Fruit fly (Drosophila melanogaster) whole organism, embryonic: Measurements from ENCODE around the gene snk.
A peak's percentile ranks its signal among the peaks of the same experiment; 100 is the strongest.

Experiments
- Asciz ChIP-seq: fragments of 200-800 bp; sonication (Bioruptor generic); optimal IDR thresholded peaks from 2 replicates; lab custom pipeline; 2017; ENCODE audit warnings: missing biosample characterization, mild to moderate bottlenecking, missing genetic modification characterization, missing genetic modification reagents
- Atf3 ChIP-seq: fragments of 200-800 bp; sonication (Bioruptor generic); optimal IDR thresholded peaks from 3 replicates; lab custom pipeline; 2016; ENCODE audit warnings: missing biosample characterization, missing genetic modification characterization
- Atf6 ChIP-seq: fragments of 200-800 bp; sonication (Bioruptor generic); IDR thresholded peaks from 2 replicates; pipeline ENCODE4 v1.3.6; 2022; ENCODE audit warnings: missing biosample characterization, missing genetic modification characterization
- Awh ChIP-seq: fragments of 200-800 bp; sonication (Bioruptor generic); IDR thresholded peaks from 2 replicates; pipeline ENCODE4, ENCODE4 v1.3.6; 2022; ENCODE audit warnings: missing biosample characterization, missing genetic modification characterization
- Bteb2 ChIP-seq: fragments of 200-800 bp; sonication (Bioruptor generic); optimal IDR thresholded peaks from 2 replicates; lab custom pipeline; 2016; ENCODE audit warnings: missing biosample characterization, missing genetic modification characterization
- CG10321 ChIP-seq: fragments of 200-800 bp; sonication (Bioruptor generic); IDR thresholded peaks from 2 replicates; pipeline ENCODE4 v1.3.6; 2022; ENCODE audit warnings: missing biosample characterization, missing genetic modification characterization
- CG10462 ChIP-seq: fragments of 200-800 bp; sonication (Bioruptor generic); optimal IDR thresholded peaks from 2 replicates; lab custom pipeline; 2016; ENCODE audit warnings: missing biosample characterization, missing genetic modification characterization
- CG10543 ChIP-seq: fragments of 200-800 bp; sonication (Bioruptor generic); optimal IDR thresholded peaks from 3 replicates; lab custom pipeline; 2017; ENCODE audit warnings: missing biosample characterization, mild to moderate bottlenecking, missing genetic modification characterization, moderate library complexity
- CG10979 ChIP-seq: fragments of 200-800 bp; sonication (Bioruptor generic); optimal IDR thresholded peaks from 2 replicates; lab custom pipeline; 2018; ENCODE audit warnings: missing biosample characterization, mild to moderate bottlenecking, missing genetic modification characterization, moderate library complexity
- CG11093 ChIP-seq: fragments of 200-800 bp; sonication (Bioruptor generic); IDR thresholded peaks from 3 replicates; pipeline ENCODE4 v1.3.6; 2022; ENCODE audit warnings: missing biosample characterization, missing genetic modification characterization
- CG11504 ChIP-seq: fragments of 200-800 bp; sonication (Bioruptor generic); optimal IDR thresholded peaks from 3 replicates; lab custom pipeline; 2019; ENCODE audit warnings: missing biosample characterization, mild to moderate bottlenecking, missing genetic modification characterization, moderate library complexity
- CG12659 ChIP-seq: fragments of 200-800 bp; sonication (Bioruptor generic); optimal IDR thresholded peaks from 3 replicates; lab custom pipeline; 2017; ENCODE audit warnings: mild to moderate bottlenecking, missing biosample characterization, missing genetic modification reagents, missing genetic modification characterization
- CG14014 ChIP-seq: fragments of 200-800 bp; sonication (Bioruptor generic); IDR thresholded peaks from 2 replicates; pipeline ENCODE4 v1.3.6; 2022; ENCODE audit warnings: missing biosample characterization, missing genetic modification characterization
- CG17612 ChIP-seq: fragments of 200-800 bp; sonication (Bioruptor generic); IDR thresholded peaks from 2 replicates; pipeline ENCODE4 v1.3.6; 2022; ENCODE audit warnings: missing biosample characterization, missing genetic modification characterization
- CG17829 ChIP-seq: fragments of 200-800 bp; optimal IDR thresholded peaks from 2 replicates; lab custom pipeline; 2019; ENCODE audit warnings: missing biosample characterization, mild to moderate bottlenecking, missing genetic modification characterization, moderate library complexity
- CG32532 ChIP-seq: fragments of 200-800 bp; sonication (Bioruptor generic); IDR thresholded peaks from 2 replicates; pipeline ENCODE4 v1.3.6; 2022; ENCODE audit warnings: missing biosample characterization, missing genetic modification characterization
- CG34376 ChIP-seq: fragments of 200-800 bp; sonication (Bioruptor generic); optimal IDR thresholded peaks from 2 replicates; lab custom pipeline; 2018; ENCODE audit warnings: missing biosample characterization, mild to moderate bottlenecking, missing genetic modification characterization
- CG4360 ChIP-seq: fragments of 200-800 bp; sonication (Bioruptor generic); IDR thresholded peaks from 2 replicates; pipeline ENCODE4 v1.3.6; 2022; ENCODE audit warnings: missing biosample characterization, missing genetic modification characterization
- CG4617 ChIP-seq: fragments of 200-800 bp; sonication (Bioruptor generic); optimal IDR thresholded peaks from 3 replicates; lab custom pipeline; 2016; ENCODE audit warnings: missing biosample characterization, missing genetic modification characterization, borderline replicate concordance
- CG6254 ChIP-seq: fragments of 200-800 bp; sonication (Bioruptor generic); optimal IDR thresholded peaks from 3 replicates; lab custom pipeline; 2017; ENCODE audit warnings: mild to moderate bottlenecking, missing biosample characterization, missing genetic modification reagents, missing genetic modification characterization
- CG7357 ChIP-seq: fragments of 200-800 bp; sonication (Bioruptor generic); IDR thresholded peaks from 3 replicates; pipeline ENCODE4 v1.3.6; 2022; ENCODE audit warnings: missing biosample characterization, missing genetic modification characterization
- CG8388 ChIP-seq: fragments of 200-800 bp; sonication (Bioruptor generic); optimal IDR thresholded peaks from 2 replicates; lab custom pipeline; 2019; ENCODE audit warnings: missing biosample characterization, mild to moderate bottlenecking, missing genetic modification characterization, moderate library complexity
- Chrac-16 ChIP-seq: fragments of 200-800 bp; sonication (Bioruptor generic); optimal IDR thresholded peaks from 3 replicates; lab custom pipeline; 2016; ENCODE audit warnings: missing biosample characterization, missing genetic modification characterization
- Fer1 ChIP-seq: fragments of 200-800 bp; sonication (Bioruptor generic); optimal IDR thresholded peaks from 2 replicates; lab custom pipeline; 2017; ENCODE audit warnings: missing biosample characterization, mild to moderate bottlenecking, missing genetic modification characterization
- Hr39 ChIP-seq: fragments of >200 bp; optimal IDR thresholded peaks from 2 replicates; lab custom pipeline; 2017
- Lhr ChIP-seq: fragments of 200-800 bp; sonication (Bioruptor generic); optimal IDR thresholded peaks from 3 replicates; lab custom pipeline; 2017; ENCODE audit warnings: mild to moderate bottlenecking, missing biosample characterization, missing genetic modification reagents, missing genetic modification characterization
- MBD-R2 ChIP-seq: fragments of 200-800 bp; sonication (Bioruptor generic); IDR thresholded peaks from 2 replicates; pipeline ENCODE4 v1.3.6; 2022; ENCODE audit warnings: missing biosample characterization, missing genetic modification characterization
- Ssrp ChIP-seq: fragments of 200-800 bp; sonication (Bioruptor generic); optimal IDR thresholded peaks from 2 replicates; lab custom pipeline; 2018; ENCODE audit warnings: missing biosample characterization, mild to moderate bottlenecking, missing genetic modification characterization, moderate library complexity
- Vsx1 ChIP-seq: fragments of 200-800 bp; sonication (Bioruptor generic); optimal IDR thresholded peaks from 2 replicates; lab custom pipeline; 2017; ENCODE audit warnings: missing biosample characterization, mild to moderate bottlenecking, missing genetic modification characterization, missing genetic modification reagents
- ase ChIP-seq: fragments of 200-800 bp; sonication (Bioruptor generic); IDR thresholded peaks from 3 replicates; pipeline ENCODE4 v1.3.6; 2022; ENCODE audit warnings: missing biosample characterization, missing genetic modification characterization
- chif ChIP-seq, 2 experiments: fragments of 200-800 bp; sonication (Bioruptor generic); optimal IDR thresholded peaks; 3 replicates each; lab custom pipeline; 2016; ENCODE audit warnings: missing biosample characterization in 2 of 2, missing genetic modification characterization in 2 of 2
- chn ChIP-seq: fragments of 200-800 bp; sonication (Bioruptor generic); optimal IDR thresholded peaks from 2 replicates; lab custom pipeline; 2016; ENCODE audit warnings: missing biosample characterization, missing genetic modification characterization
- ci ChIP-seq: fragments of 200-800 bp; sonication (Bioruptor generic); IDR thresholded peaks from 3 replicates; pipeline ENCODE4 v1.3.6; 2022; ENCODE audit warnings: missing biosample characterization, missing genetic modification characterization
- crc ChIP-seq: fragments of 200-800 bp; sonication (Bioruptor generic); optimal IDR thresholded peaks from 2 replicates; lab custom pipeline; 2016; ENCODE audit warnings: missing biosample characterization, missing genetic modification characterization
- da ChIP-seq: fragments of 200-800 bp; sonication (Bioruptor generic); optimal IDR thresholded peaks from 2 replicates; lab custom pipeline; 2016; ENCODE audit warnings: missing biosample characterization, missing genetic modification characterization
- disco-r ChIP-seq: fragments of 200-800 bp; sonication (Bioruptor generic); optimal IDR thresholded peaks from 2 replicates; lab custom pipeline; 2016; ENCODE audit warnings: missing biosample characterization, missing genetic modification characterization
- eve ChIP-seq, 2 experiments: fragments of >200 bp; optimal IDR thresholded peaks; 2 replicates each; lab custom pipeline; 2017; ENCODE audit warnings: missing biosample characterization in 2 of 2, missing genetic modification characterization in 2 of 2
- exex ChIP-seq: fragments of 200-800 bp; sonication (Bioruptor generic); optimal IDR thresholded peaks from 4 replicates; lab custom pipeline; 2018; ENCODE audit warnings: missing biosample characterization, mild to moderate bottlenecking, missing genetic modification characterization, moderate library complexity
- fu2 ChIP-seq: fragments of 200-800 bp; sonication (Bioruptor generic); optimal IDR thresholded peaks from 2 replicates; lab custom pipeline; 2016; ENCODE audit warnings: missing biosample characterization, missing genetic modification characterization
- ind ChIP-seq: fragments of 200-800 bp; sonication (Bioruptor generic); optimal IDR thresholded peaks from 3 replicates; lab custom pipeline; 2016; ENCODE audit warnings: missing biosample characterization, missing genetic modification characterization
- kni ChIP-seq: fragments of 200-800 bp; sonication (Bioruptor generic); optimal IDR thresholded peaks from 3 replicates; lab custom pipeline; 2017; ENCODE audit warnings: mild to moderate bottlenecking, missing biosample characterization, missing genetic modification reagents, missing genetic modification characterization
- maf-S ChIP-seq: fragments of 200-800 bp; sonication (Bioruptor generic); optimal IDR thresholded peaks from 2 replicates; lab custom pipeline; 2016; ENCODE audit warnings: missing biosample characterization, missing genetic modification characterization
- onecut ChIP-seq: fragments of 200-800 bp; sonication (Bioruptor generic); IDR thresholded peaks from 2 replicates; pipeline ENCODE4 v1.3.6; 2022; ENCODE audit warnings: missing biosample characterization, missing genetic modification characterization
- pho ChIP-seq: fragments of 200-800 bp; sonication (Bioruptor generic); optimal IDR thresholded peaks from 2 replicates; lab custom pipeline; 2016; ENCODE audit warnings: missing biosample characterization, missing genetic modification characterization
- repo ChIP-seq: fragments of 200-800 bp; sonication (Bioruptor generic); optimal IDR thresholded peaks from 2 replicates; lab custom pipeline; 2016; ENCODE audit warnings: missing biosample characterization, missing genetic modification characterization
- row ChIP-seq: fragments of 200-800 bp; sonication (Bioruptor generic); IDR thresholded peaks from 3 replicates; pipeline ENCODE4 v1.3.6; 2022; ENCODE audit warnings: missing biosample characterization, missing genetic modification characterization
- run ChIP-seq: fragments of 200-800 bp; sonication (Bioruptor generic); optimal IDR thresholded peaks from 3 replicates; lab custom pipeline; 2018; ENCODE audit warnings: missing biosample characterization, mild to moderate bottlenecking, missing genetic modification characterization
- so ChIP-seq: fragments of 200-800 bp; sonication (Bioruptor generic); IDR thresholded peaks from 3 replicates; pipeline ENCODE4 v1.3.6; 2022; ENCODE audit warnings: missing biosample characterization, missing genetic modification characterization
- sob ChIP-seq: fragments of 200-800 bp; sonication (Bioruptor generic); IDR thresholded peaks from 2 replicates; pipeline ENCODE4 v1.3.6; 2022; ENCODE audit warnings: missing biosample characterization, missing genetic modification characterization
- sr ChIP-seq: fragments of 200-800 bp; sonication (Bioruptor generic); IDR thresholded peaks from 3 replicates; pipeline ENCODE4 v1.3.6; 2022; ENCODE audit warnings: missing biosample characterization, missing genetic modification characterization
- tio ChIP-seq: fragments of 200-800 bp; sonication (Bioruptor generic); optimal IDR thresholded peaks from 2 replicates; lab custom pipeline; 2017; ENCODE audit warnings: missing biosample characterization, missing genetic modification characterization, inconsistent platforms
- usp ChIP-seq: fragments of >200 bp; optimal IDR thresholded peaks from 2 replicates; lab custom pipeline; 2017; ENCODE audit warnings: missing biosample characterization, missing genetic modification characterization

The snk gene

dm6 chr3R:13010905-13011620, 31.5 kb downstream of the snk start, which contains the start of gene CG8031 (continued):
- no peak for TF ChIP-seq Atf6 (GFP tag; lab: Robert Waterston, UW)
- no peak for TF ChIP-seq ind (GFP tag; lab: Kevin White, UChicago)
- TF ChIP-seq Hr39: no peak
- TF ChIP-seq tio: no peak
- no peak for TF ChIP-seq fu2 (GFP tag; lab: Kevin White, UChicago)
- no peak for TF ChIP-seq kni (GFP tag; lab: Kevin White, UChicago)
- peak; percentile 11 for TF ChIP-seq CG10979 (tag; lab: Kevin White, UChicago)
- no peak for TF ChIP-seq chif (GFP tag; optimal IDR thresholded peaks at IDR 0.05; lab: Kevin White, UChicago)
- no peak for TF ChIP-seq Atf3
- TF ChIP-seq sr: no peak
- TF ChIP-seq disco-r (GFP tag; lab: Kevin White, UChicago): no peak
- no peak for TF ChIP-seq Awh (GFP tag; lab: Robert Waterston, UW)
- TF ChIP-seq CG14014 (GFP tag; lab: Robert Waterston, UW): no peak
- no peak for TF ChIP-seq CG11504 (tag; lab: Kevin White, UChicago)
- no peak for TF ChIP-seq crc (GFP tag; lab: Kevin White, UChicago)
- TF ChIP-seq pho (GFP tag; lab: Kevin White, UChicago): no peak
- TF ChIP-seq sob: no peak
- no peak for TF ChIP-seq CG7357
- no peak for TF ChIP-seq Bteb2 (GFP tag; lab: Kevin White, UChicago)
- no peak for TF ChIP-seq CG11093
- TF ChIP-seq CG8388: no peak
- TF ChIP-seq repo (GFP tag; lab: Kevin White, UChicago): no peak
- peak; percentile 78 for TF ChIP-seq CG12659 (GFP tag; lab: Kevin White, UChicago)
- TF ChIP-seq CG32532 (GFP tag; lab: Robert Waterston, UW): no peak
- TF ChIP-seq CG17829: peak; percentile 7
- no peak for TF ChIP-seq chn
- no peak for TF ChIP-seq usp (GFP tag; lab: Kevin White, UChicago)
- TF ChIP-seq CG4617: peak; percentile 58
- TF ChIP-seq CG10321 (GFP tag; lab: Robert Waterston, UW): 0 out of 2 replicates have a peak, but pooled peaks have one; percentile 16
- TF ChIP-seq ci (GFP tag; lab: Robert Waterston, UW): 0 out of 3 replicates have a peak, but pooled peaks have one; percentile 5
- peak; percentile 78 for TF ChIP-seq Lhr (GFP tag; lab: Kevin White, UChicago)
- no peak for TF ChIP-seq maf-S (GFP tag; lab: Kevin White, UChicago)
- no peak for TF ChIP-seq Asciz (GFP tag; lab: Kevin White, UChicago)
- TF ChIP-seq da: no peak
- TF ChIP-seq so (GFP tag; lab: Robert Waterston, UW): no peak
- no peak for TF ChIP-seq eve (GFP tag; optimal IDR thresholded peaks at IDR 0.05; lab: Kevin White, UChicago)
- no peak for TF ChIP-seq onecut (GFP tag; lab: Robert Waterston, UW)
- no peak for TF ChIP-seq Chrac-16
- no peak for TF ChIP-seq CG34376
- no peak for TF ChIP-seq Vsx1
- no peak for TF ChIP-seq CG4360 (GFP tag; lab: Robert Waterston, UW)
- no peak for TF ChIP-seq ase (GFP tag; lab: Robert Waterston, UW)
- no peak; the same call in 1 of the 2 replicates for TF ChIP-seq MBD-R2 (GFP tag; lab: Robert Waterston, UW)
- no peak for TF ChIP-seq exex (tag; lab: Kevin White, UChicago)
- no peak for TF ChIP-seq Ssrp (tag; lab: Kevin White, UChicago)
- no peak for TF ChIP-seq Fer1
- no peak for TF ChIP-seq CG10462 (GFP tag; lab: Kevin White, UChicago)
- peak; percentile 38; the same call in 1 of the 3 replicates for TF ChIP-seq row (GFP tag; lab: Robert Waterston, UW)
- TF ChIP-seq CG6254: no peak
- TF ChIP-seq run: no peak
- TF ChIP-seq CG17612 (GFP tag; lab: Robert Waterston, UW): no peak
- no peak for TF ChIP-seq CG10543
